Worm (Caenorhabditis elegans) whole organism, L2 larva: ENCODE results near the gene srh-32.

ENCODE experiments used
- lin-13 ChIP-seq: fragments of 150-350 bp; optimal IDR thresholded peaks from 2 replicates; lab custom pipeline; 2014; ENCODE audit warnings: missing biosample characterization, missing genetic modification reagents, missing genetic modification characterization
- lin-39 ChIP-seq: fragments of 150-350 bp; optimal IDR thresholded peaks from 2 replicates; lab custom pipeline; 2014; ENCODE audit warnings: missing biosample characterization, missing genetic modification reagents, missing genetic modification characterization
- snpc-4 ChIP-seq: fragments of 150-350 bp; optimal IDR thresholded peaks from 2 replicates; lab custom pipeline; 2014; ENCODE audit warnings: missing biosample characterization, missing genetic modification characterization
- zag-1 ChIP-seq: fragments of 150-350 bp; optimal IDR thresholded peaks from 2 replicates; lab custom pipeline; 2014; ENCODE audit warnings: missing biosample characterization, missing genetic modification characterization

- TF ChIP-seq lin-13 (GFP tag; lab: Kevin White, UChicago) (no peak), lin-39 (tag; lab: Kevin White, UChicago) (no peak), zag-1 (no peak), snpc-4 (tag; lab: Kevin White, UChicago) (no peak)
Observed at ce11 chrV:17686852-17687251, 14.2 kb upstream of the srh-32 start, which contains the start of gene F59A1.18.
